Worm (Caenorhabditis elegans) whole organism, L1 larva: ENCODE data around the gene mdl-1.
A peak's percentile ranks its signal among the peaks of the same experiment; 100 is the strongest.

Experiments
- C04F5.9 ChIP-seq: sonication (generic microtip); optimal IDR thresholded peaks from 2 replicates; lab custom pipeline; 2016; ENCODE audit warnings: missing genetic modification characterization, missing compliant biosample characterization
- C16A3.4 ChIP-seq: fragments of 150-350 bp; optimal IDR thresholded peaks from 2 replicates; lab custom pipeline; 2014; ENCODE audit warnings: missing biosample characterization, missing genetic modification characterization
- F16B12.6 ChIP-seq: fragments of 150-350 bp; optimal IDR thresholded peaks from 2 replicates; lab custom pipeline; 2014; ENCODE audit warnings: missing biosample characterization, missing genetic modification characterization
- aha-1 ChIP-seq: fragments of 150-350 bp; optimal IDR thresholded peaks from 2 replicates; lab custom pipeline; 2014; ENCODE audit warnings: missing biosample characterization, missing genetic modification characterization
- blmp-1 ChIP-seq: fragments of 150-350 bp; optimal IDR thresholded peaks from 2 replicates; lab custom pipeline; 2014; ENCODE audit warnings: missing biosample characterization, missing genetic modification characterization
- ceh-63 ChIP-seq: fragments of 200-800 bp; sonication (Bioruptor generic); optimal IDR thresholded peaks from 2 replicates; lab custom pipeline; 2018; ENCODE audit warnings: mild to moderate bottlenecking, missing genetic modification characterization, missing compliant biosample characterization
- ceh-8 ChIP-seq: fragments of 200-800 bp; sonication (Bioruptor generic); optimal IDR thresholded peaks from 2 replicates; lab custom pipeline; 2018; ENCODE audit warnings: mild to moderate bottlenecking, missing genetic modification characterization, moderate library complexity, missing compliant biosample characterization
- ceh-82 ChIP-seq, 3 experiments: fragments of 150-350 bp in 1 of 3; sonication (generic microtip) in 2 of 3; optimal IDR thresholded peaks; 2 replicates each; lab custom pipeline; 2014 to 2017; ENCODE audit warnings: missing biosample characterization in 3 of 3, missing genetic modification characterization in 3 of 3
- ceh-88 ChIP-seq: fragments of 200-800 bp; sonication (Bioruptor generic); IDR thresholded peaks from 2 replicates; pipeline ENCODE4 v1.3.6; 2022; ENCODE audit warnings: missing genetic modification characterization, missing compliant biosample characterization
- dpl-1 ChIP-seq, 3 experiments: fragments of 150-350 bp in 2 of 3; sonication (generic microtip) in 1 of 3; optimal IDR thresholded peaks; 2 replicates each; lab custom pipeline; 2014 to 2017; ENCODE audit warnings: missing biosample characterization in 3 of 3, missing genetic modification characterization in 3 of 3, missing genetic modification reagents in 3 of 3
- dsc-1 ChIP-seq: sonication (generic microtip); optimal IDR thresholded peaks from 2 replicates; lab custom pipeline; 2016; ENCODE audit warnings: mild to moderate bottlenecking, missing genetic modification characterization, missing compliant biosample characterization
- efl-3 ChIP-seq: fragments of 200-800 bp; sonication (Bioruptor generic); optimal IDR thresholded peaks from 2 replicates; lab custom pipeline; 2018; ENCODE audit warnings: mild to moderate bottlenecking, missing genetic modification characterization, missing compliant biosample characterization
- egl-13 ChIP-seq: sonication (generic microtip); optimal IDR thresholded peaks from 2 replicates; lab custom pipeline; 2016; ENCODE audit warnings: missing genotype, missing genetic modification reagents, missing genetic modification characterization, missing compliant biosample characterization
- fkh-10 ChIP-seq: sonication (generic microtip); optimal IDR thresholded peaks from 2 replicates; lab custom pipeline; 2017; ENCODE audit warnings: missing biosample characterization, missing genetic modification reagents, missing genetic modification characterization
- fkh-8 ChIP-seq: sonication (generic microtip); optimal IDR thresholded peaks from 2 replicates; lab custom pipeline; 2016; ENCODE audit warnings: mild to moderate bottlenecking, missing genetic modification characterization, missing compliant biosample characterization
- fos-1 ChIP-seq: fragments of 150-350 bp; optimal IDR thresholded peaks from 2 replicates; lab custom pipeline; 2014; ENCODE audit warnings: missing biosample characterization, missing genetic modification characterization
- hlh-17 ChIP-seq: fragments of 200-800 bp; sonication (Bioruptor generic); optimal IDR thresholded peaks from 2 replicates; lab custom pipeline; 2018; ENCODE audit warnings: missing genetic modification characterization, mild to moderate bottlenecking, missing compliant biosample characterization, moderate library complexity, borderline replicate concordance
- hlh-4 ChIP-seq: sonication (generic microtip); optimal IDR thresholded peaks from 2 replicates; lab custom pipeline; 2016; ENCODE audit warnings: mild to moderate bottlenecking, missing genetic modification characterization, missing compliant biosample characterization
- hpl-2 ChIP-seq: fragments of 150-350 bp; optimal IDR thresholded peaks from 2 replicates; lab custom pipeline; 2014; ENCODE audit warnings: missing biosample characterization, missing genetic modification reagents, missing genetic modification characterization
- lin-14 ChIP-seq: fragments of 200-800 bp; sonication (Bioruptor generic); optimal IDR thresholded peaks from 2 replicates; lab custom pipeline; 2018; ENCODE audit warnings: mild to moderate bottlenecking, missing genetic modification characterization, moderate library complexity, missing compliant biosample characterization
- lin-35 ChIP-seq, 2 experiments: fragments of 150-350 bp; optimal IDR thresholded peaks; 2 replicates each; lab custom pipeline; 2014; ENCODE audit warnings: missing biosample characterization in 2 of 2, missing genetic modification characterization in 2 of 2, missing genetic modification reagents in 2 of 2
- lin-39 ChIP-seq: fragments of 150-350 bp; optimal IDR thresholded peaks from 2 replicates; lab custom pipeline; 2014; ENCODE audit warnings: missing biosample characterization, missing genetic modification reagents, missing genetic modification characterization
- lsy-2 ChIP-seq, 2 experiments: fragments of 150-350 bp; optimal IDR thresholded peaks; 2 replicates each; lab custom pipeline; 2014; ENCODE audit warnings: missing biosample characterization in 2 of 2, missing genetic modification characterization in 2 of 2
- mab-9 ChIP-seq: fragments of 200-800 bp; sonication (Bioruptor generic); IDR thresholded peaks from 2 replicates; pipeline ENCODE4 v1.3.6; 2022; ENCODE audit warnings: missing genetic modification reagents, missing genetic modification characterization, missing compliant biosample characterization
- mdl-1 ChIP-seq, 2 experiments: fragments of 150-350 bp; optimal IDR thresholded peaks; 2 replicates each; lab custom pipeline; 2014 to 2017; ENCODE audit warnings: missing biosample characterization in 2 of 2, missing genetic modification characterization in 2 of 2, inconsistent platforms in 1 of 2
- mef-2 ChIP-seq: fragments of 150-350 bp; optimal IDR thresholded peaks from 2 replicates; lab custom pipeline; 2014; ENCODE audit warnings: missing biosample characterization, missing genetic modification characterization
- nhr-11 ChIP-seq: fragments of 150-350 bp; optimal IDR thresholded peaks from 2 replicates; lab custom pipeline; 2014; ENCODE audit warnings: missing biosample characterization, missing genetic modification characterization
- nhr-12 ChIP-seq: sonication (generic microtip); optimal IDR thresholded peaks from 2 replicates; lab custom pipeline; 2017; ENCODE audit warnings: missing biosample characterization, missing genetic modification characterization
- nhr-19 ChIP-seq: fragments of 200-800 bp; sonication (Bioruptor generic); conservative IDR thresholded peaks from 2 replicates; pipeline ENCODE4 v1.3.6; 2022; ENCODE audit warnings: missing genetic modification characterization, missing compliant biosample characterization
- nhr-237 ChIP-seq: fragments of 150-350 bp; optimal IDR thresholded peaks from 2 replicates; lab custom pipeline; 2014; ENCODE audit warnings: missing biosample characterization, missing genetic modification characterization
- nhr-47 ChIP-seq: sonication (generic microtip); optimal IDR thresholded peaks from 2 replicates; lab custom pipeline; 2016; ENCODE audit warnings: mild to moderate bottlenecking, missing genetic modification characterization, moderate library complexity, missing compliant biosample characterization
- nhr-71 ChIP-seq: sonication (generic microtip); optimal IDR thresholded peaks from 2 replicates; lab custom pipeline; 2016; ENCODE audit warnings: mild to moderate bottlenecking, missing genetic modification characterization, moderate library complexity, missing compliant biosample characterization
- nhr-76 ChIP-seq: sonication (generic microtip); optimal IDR thresholded peaks from 2 replicates; lab custom pipeline; 2017; ENCODE audit warnings: missing biosample characterization, missing genetic modification characterization
- nhr-77 ChIP-seq: fragments of 150-350 bp; optimal IDR thresholded peaks from 2 replicates; lab custom pipeline; 2014; ENCODE audit warnings: missing biosample characterization, missing genetic modification characterization
- nhr-84 ChIP-seq: sonication (generic microtip); optimal IDR thresholded peaks from 2 replicates; lab custom pipeline; 2017; ENCODE audit warnings: missing biosample characterization, missing genetic modification characterization
- nhr-90 ChIP-seq: sonication (generic microtip); optimal IDR thresholded peaks from 2 replicates; lab custom pipeline; 2016; ENCODE audit warnings: mild to moderate bottlenecking, missing genetic modification characterization, missing compliant biosample characterization; ENCODE audit not compliant: poor library complexity
- rnt-1 ChIP-seq: sonication (generic microtip); optimal IDR thresholded peaks from 2 replicates; lab custom pipeline; 2016; ENCODE audit warnings: mild to moderate bottlenecking, missing genetic modification characterization, moderate library complexity, missing compliant biosample characterization
- skn-1 ChIP-seq: fragments of 150-350 bp; optimal IDR thresholded peaks from 2 replicates; lab custom pipeline; 2014; ENCODE audit warnings: missing biosample characterization, missing genetic modification characterization
- snpc-4 ChIP-seq: fragments of 150-350 bp; optimal IDR thresholded peaks from 2 replicates; lab custom pipeline; 2014; ENCODE audit warnings: missing biosample characterization, missing genetic modification characterization
- snu-23 ChIP-seq: sonication (generic microtip); optimal IDR thresholded peaks from 2 replicates; lab custom pipeline; 2016; ENCODE audit warnings: missing genetic modification characterization, missing compliant biosample characterization
- sptf-1 ChIP-seq: fragments of 150-350 bp; optimal IDR thresholded peaks from 2 replicates; lab custom pipeline; 2014; ENCODE audit warnings: missing biosample characterization, missing genetic modification characterization
- sup-37 ChIP-seq: fragments of 200-800 bp; sonication (Bioruptor generic); optimal IDR thresholded peaks from 2 replicates; lab custom pipeline; 2018; ENCODE audit warnings: mild to moderate bottlenecking, missing genetic modification characterization, missing compliant biosample characterization
- tbx-2 ChIP-seq: sonication (generic microtip); optimal IDR thresholded peaks from 2 replicates; lab custom pipeline; 2016; ENCODE audit warnings: missing genetic modification characterization, missing compliant biosample characterization
- tlp-1 ChIP-seq: fragments of 150-350 bp; optimal IDR thresholded peaks from 2 replicates; lab custom pipeline; 2014; ENCODE audit warnings: missing biosample characterization, missing genetic modification characterization
- unc-130 ChIP-seq: fragments of 150-350 bp; optimal IDR thresholded peaks from 2 replicates; lab custom pipeline; 2017; ENCODE audit warnings: missing biosample characterization, missing genetic modification characterization, inconsistent platforms
- unc-30 ChIP-seq: sonication (generic microtip); optimal IDR thresholded peaks from 2 replicates; lab custom pipeline; 2017; ENCODE audit warnings: missing biosample characterization, missing genetic modification characterization
- unc-62 ChIP-seq: fragments of 150-350 bp; optimal IDR thresholded peaks from 2 replicates; lab custom pipeline; 2014; ENCODE audit warnings: missing biosample characterization, missing genetic modification reagents, missing genetic modification characterization
- unc-86 ChIP-seq: sonication (generic microtip); optimal IDR thresholded peaks from 2 replicates; lab custom pipeline; 2016; ENCODE audit warnings: missing genetic modification characterization, missing compliant biosample characterization
- unc-98 ChIP-seq: fragments of 200-800 bp; sonication (Bioruptor generic); IDR thresholded peaks from 2 replicates; pipeline ENCODE4 v1.3.6; 2022; ENCODE audit warnings: missing genetic modification characterization, missing compliant biosample characterization
- vab-15 ChIP-seq: sonication (generic microtip); optimal IDR thresholded peaks from 2 replicates; lab custom pipeline; 2017; ENCODE audit warnings: missing genotype, mild to moderate bottlenecking, missing genetic modification characterization, missing compliant biosample characterization
- xbp-1 ChIP-seq: sonication (generic microtip); optimal IDR thresholded peaks from 2 replicates; lab custom pipeline; 2016; ENCODE audit warnings: missing genetic modification characterization, missing compliant biosample characterization
- zag-1 ChIP-seq: fragments of 150-350 bp; optimal IDR thresholded peaks from 2 replicates; lab custom pipeline; 2014; ENCODE audit warnings: missing biosample characterization, missing genetic modification characterization
- ztf-11 ChIP-seq, 2 experiments: sonication (generic microtip); optimal IDR thresholded peaks; 2 replicates each; lab custom pipeline; 2016 to 2017; ENCODE audit warnings: missing genetic modification characterization in 2 of 2, missing biosample characterization in 1 of 2, missing compliant biosample characterization in 1 of 2

Gene mdl-1

DNA sequence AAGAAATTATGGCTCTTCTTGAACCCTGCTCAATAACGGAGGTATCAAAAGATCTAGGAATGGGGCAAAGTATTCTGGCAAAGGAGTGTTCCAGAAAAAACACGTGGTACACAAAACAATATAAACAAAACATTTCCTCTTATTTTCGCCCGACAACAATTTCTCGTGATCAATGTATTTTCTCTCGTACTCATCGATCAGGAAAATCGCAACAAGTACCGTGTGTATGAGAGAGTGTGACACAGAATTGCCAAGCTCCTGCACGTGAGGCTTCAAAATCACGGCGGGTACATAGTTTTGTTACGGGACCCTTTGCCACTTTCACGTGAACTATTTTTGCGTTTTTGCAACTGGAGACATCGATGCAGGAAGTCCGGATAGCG, 1.2 kb upstream of the mdl-1 start (continued):
- TF ChIP-seq unc-62 (GFP tag; lab: Kevin White, UChicago) (no peak), mab-9 (peak; percentile 65), lsy-2 (tag; optimal IDR thresholded peaks at IDR 0.05; lab: Kevin White, UChicago) (peak; percentile 40 to 49), ceh-82 (tag; optimal IDR thresholded peaks at IDR 0.05; lab: Kevin White, UChicago) (no peak), dpl-1 (GFP tag; optimal IDR thresholded peaks at IDR 0.05; lab: Kevin White, UChicago) (peak in 2 of 3 experiments; percentile 21 to 37), nhr-77 (tag; lab: Kevin White, UChicago) (no peak), C04F5.9 (peak; percentile 4), sptf-1 (no peak), ceh-88 (GFP tag; lab: Robert Waterston, UW) (peak; percentile 22; the same call in 1 of the 2 replicates), sup-37 (GFP tag; lab: Kevin White, UChicago) (peak; percentile 58), dsc-1 (tag; lab: Kevin White, UChicago) (no peak), lin-39 (tag; lab: Kevin White, UChicago) (peak; percentile 83), nhr-19 (peak; percentile 90), nhr-71 (tag; lab: Kevin White, UChicago) (peak; percentile 95), efl-3 (GFP tag; lab: Kevin White, UChicago) (no peak), xbp-1 (tag; lab: Kevin White, UChicago) (peak; percentile 44), snpc-4 (tag; lab: Kevin White, UChicago) (peak; percentile 5), nhr-84 (tag; lab: Kevin White, UChicago) (no peak), lin-35 (GFP tag; optimal IDR thresholded peaks at IDR 0.05; lab: Kevin White, UChicago) (peak in 1 of 2 experiments; percentile 73), ceh-63 (GFP tag; lab: Kevin White, UChicago) (no peak), hlh-4 (tag; lab: Kevin White, UChicago) (no peak), ceh-8 (GFP tag; lab: Kevin White, UChicago) (no peak), nhr-12 (tag; lab: Kevin White, UChicago) (no peak), fos-1 (no peak), tlp-1 (tag; lab: Kevin White, UChicago) (no peak), unc-98 (GFP tag; lab: Robert Waterston, UW) (peak; percentile 42; the same call in 1 of the 2 replicates), unc-86 (tag; lab: Kevin White, UChicago) (no peak), nhr-76 (tag; lab: Kevin White, UChicago) (no peak), snu-23 (GFP tag; lab: Kevin White, UChicago) (peak; percentile 85), vab-15 (tag; lab: Kevin White, UChicago) (no peak), mef-2 (tag; lab: Kevin White, UChicago) (peak; percentile 40), mdl-1 (tag; optimal IDR thresholded peaks at IDR 0.05; lab: Kevin White, UChicago) (peak in 1 of 2 experiments; percentile 81), nhr-237 (tag; lab: Kevin White, UChicago) (no peak), rnt-1 (tag; lab: Kevin White, UChicago) (peak; percentile 93), hlh-17 (GFP tag; lab: Kevin White, UChicago) (no peak), fkh-10 (GFP tag; lab: Kevin White, UChicago) (no peak), tbx-2 (peak; percentile 76), lin-14 (GFP tag; lab: Kevin White, UChicago) (peak; percentile 85), F16B12.6 (no peak), nhr-47 (tag; lab: Kevin White, UChicago) (peak; percentile 49), hpl-2 (GFP tag; lab: Kevin White, UChicago) (no peak), unc-130 (peak; percentile 92), aha-1 (tag; lab: Kevin White, UChicago) (no peak), nhr-11 (tag; lab: Kevin White, UChicago) (peak; percentile 72), nhr-90 (peak; percentile 20), C16A3.4 (tag; lab: Kevin White, UChicago) (peak; percentile 59), unc-30 (tag; lab: Kevin White, UChicago) (no peak), zag-1 (tag; lab: Kevin White, UChicago) (no peak), ztf-11 (tag; optimal IDR thresholded peaks at IDR 0.05; lab: Kevin White, UChicago) (no peak), egl-13 (no peak), fkh-8 (tag; lab: Kevin White, UChicago) (no peak), skn-1 (tag; lab: Kevin White, UChicago) (no peak), blmp-1 (tag; lab: Kevin White, UChicago) (peak; percentile 43)
